Worm (Caenorhabditis elegans): ENCODE results near the gene nhx-3.

DNA sequence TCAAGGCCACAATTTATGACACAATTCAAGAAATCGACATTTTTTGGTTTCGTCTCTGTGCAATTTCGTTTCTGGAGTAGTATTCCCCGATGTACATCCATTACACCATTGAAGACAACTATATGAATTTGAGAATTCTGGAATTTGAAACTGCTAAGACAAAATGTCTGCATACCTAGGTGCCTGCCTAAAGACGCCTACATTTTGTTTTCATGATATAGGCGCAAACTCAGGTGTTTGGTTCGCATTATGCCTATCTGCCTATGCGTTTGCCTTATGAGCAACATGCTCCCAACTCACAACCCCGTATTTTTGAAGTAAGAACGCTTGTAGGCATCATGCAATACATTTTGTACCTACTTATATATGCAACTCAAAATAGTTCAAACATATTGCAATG is 25.6 kb upstream of the nhx-3 start, which contains the start of gene F19F10.14:
- TF ChIP-seq nhr-12 (tag; optimal IDR thresholded peaks at IDR 0.05): no peak
- no peak for TF ChIP-seq lin-39 (tag; optimal IDR thresholded peaks at IDR 0.05)
- TF ChIP-seq nhr-237 (tag; optimal IDR thresholded peaks at IDR 0.05): no peak
- TF ChIP-seq blmp-1 (tag; optimal IDR thresholded peaks at IDR 0.05; ENCODE audit: insufficient read depth): no peak
- TF ChIP-seq nhr-10 (tag; optimal IDR thresholded peaks at IDR 0.05): no peak
- no peak for TF ChIP-seq unc-62 (GFP tag; optimal IDR thresholded peaks at IDR 0.05)
- TF ChIP-seq aly-2 (tag; optimal IDR thresholded peaks at IDR 0.05): no peak
- no peak for TF ChIP-seq elt-3 (tag; optimal IDR thresholded peaks at IDR 0.05)

Data from whole organism, L2 larva.